Fruit fly (Drosophila melanogaster) whole organism, embryonic: ENCODE results near the gene Bruce.

Source experiments
- ATbp ChIP-seq: fragments of 200-800 bp; sonication (Bioruptor generic); optimal IDR thresholded peaks from 2 replicates; lab custom pipeline; 2017; ENCODE audit warnings: missing biosample characterization, mild to moderate bottlenecking, missing genetic modification characterization, missing genetic modification reagents
- Antp ChIP-seq: fragments of 200-800 bp; sonication (Bioruptor generic); optimal IDR thresholded peaks from 3 replicates; lab custom pipeline; 2016; ENCODE audit warnings: missing biosample characterization, missing genetic modification characterization
- CG10431 ChIP-seq: fragments of 200-800 bp; sonication (Bioruptor generic); optimal IDR thresholded peaks from 3 replicates; lab custom pipeline; 2018; ENCODE audit warnings: missing biosample characterization, mild to moderate bottlenecking, missing genetic modification characterization
- CG10959 ChIP-seq: fragments of 200-800 bp; sonication (Bioruptor generic); IDR thresholded peaks from 2 replicates; pipeline ENCODE4 v1.3.6; 2022; ENCODE audit warnings: missing biosample characterization, missing genetic modification characterization
- CG11398 ChIP-seq: fragments of 200-800 bp; sonication (Bioruptor generic); optimal IDR thresholded peaks from 2 replicates; lab custom pipeline; 2016; ENCODE audit warnings: missing biosample characterization, missing genetic modification characterization
- CG11504 ChIP-seq: fragments of 200-800 bp; sonication (Bioruptor generic); optimal IDR thresholded peaks from 3 replicates; lab custom pipeline; 2019; ENCODE audit warnings: missing biosample characterization, mild to moderate bottlenecking, missing genetic modification characterization, moderate library complexity
- CG12104 ChIP-seq: fragments of 200-800 bp; sonication (Bioruptor generic); optimal IDR thresholded peaks from 3 replicates; lab custom pipeline; 2016; ENCODE audit warnings: missing biosample characterization, missing genetic modification characterization
- CG12236 ChIP-seq: fragments of 200-800 bp; sonication (Bioruptor generic); optimal IDR thresholded peaks from 2 replicates; lab custom pipeline; 2016; ENCODE audit warnings: missing biosample characterization, missing genetic modification characterization
- CG12391 ChIP-seq: fragments of 200-800 bp; sonication (Bioruptor generic); optimal IDR thresholded peaks from 3 replicates; lab custom pipeline; 2018; ENCODE audit warnings: missing biosample characterization, mild to moderate bottlenecking, missing genetic modification characterization, moderate library complexity
- CG14441 ChIP-seq: fragments of 200-800 bp; sonication (Bioruptor generic); IDR thresholded peaks from 2 replicates; pipeline ENCODE4 v1.3.6; 2022; ENCODE audit warnings: missing biosample characterization, missing genetic modification characterization
- CG15011 ChIP-seq: fragments of 200-800 bp; sonication (Bioruptor generic); optimal IDR thresholded peaks from 3 replicates; lab custom pipeline; 2018; ENCODE audit warnings: missing biosample characterization, mild to moderate bottlenecking, missing genetic modification characterization
- CG1602 ChIP-seq: fragments of 200-800 bp; sonication (Bioruptor generic); optimal IDR thresholded peaks from 3 replicates; lab custom pipeline; 2016; ENCODE audit warnings: missing biosample characterization, missing genetic modification characterization
- CG18011 ChIP-seq: fragments of 200-800 bp; sonication (Bioruptor generic); optimal IDR thresholded peaks from 2 replicates; lab custom pipeline; 2017; ENCODE audit warnings: missing biosample characterization, missing genetic modification characterization, mild to moderate bottlenecking, moderate library complexity, missing genotype
- CG1832 ChIP-seq: fragments of 200-800 bp; sonication (Bioruptor generic); optimal IDR thresholded peaks from 2 replicates; lab custom pipeline; 2017; ENCODE audit warnings: missing biosample characterization, mild to moderate bottlenecking, missing genetic modification characterization, inconsistent platforms
- CG2120 ChIP-seq: fragments of 200-800 bp; sonication (Bioruptor generic); optimal IDR thresholded peaks from 3 replicates; lab custom pipeline; 2016; ENCODE audit warnings: missing biosample characterization, missing genetic modification characterization
- CG2712 ChIP-seq: fragments of 200-800 bp; optimal IDR thresholded peaks from 3 replicates; lab custom pipeline; 2019; ENCODE audit warnings: missing biosample characterization, mild to moderate bottlenecking, missing genetic modification characterization, moderate library complexity
- CG3281 ChIP-seq: fragments of 200-800 bp; sonication (Bioruptor generic); optimal IDR thresholded peaks from 3 replicates; lab custom pipeline; 2017; ENCODE audit warnings: missing biosample characterization, mild to moderate bottlenecking, missing genetic modification characterization
- CG33213 ChIP-seq: fragments of 200-800 bp; sonication (Bioruptor generic); optimal IDR thresholded peaks from 3 replicates; lab custom pipeline; 2016; ENCODE audit warnings: missing biosample characterization, missing genetic modification characterization
- CG3847 ChIP-seq: fragments of 200-800 bp; sonication (Bioruptor generic); IDR thresholded peaks from 2 replicates; pipeline ENCODE4 v1.3.6; 2022; ENCODE audit warnings: missing biosample characterization, missing genetic modification characterization
- CG6175 ChIP-seq: fragments of 200-800 bp; sonication (Bioruptor generic); IDR thresholded peaks from 3 replicates; pipeline ENCODE4 v1.3.6; 2022; ENCODE audit warnings: missing biosample characterization, missing genetic modification characterization
- CG6689 ChIP-seq: fragments of 200-800 bp; sonication (Bioruptor generic); IDR thresholded peaks from 2 replicates; pipeline ENCODE4 v1.3.6; 2022; ENCODE audit warnings: missing biosample characterization, missing genetic modification characterization
- CG9215 ChIP-seq: fragments of 200-800 bp; sonication (Bioruptor generic); IDR thresholded peaks from 2 replicates; pipeline ENCODE4 v1.3.6; 2022; ENCODE audit warnings: missing biosample characterization, missing genetic modification characterization
- D19A ChIP-seq: fragments of 200-800 bp; optimal IDR thresholded peaks from 3 replicates; lab custom pipeline; 2019; ENCODE audit warnings: missing biosample characterization, mild to moderate bottlenecking, missing genetic modification characterization, moderate library complexity
- ERR ChIP-seq: fragments of 200-800 bp; sonication (Bioruptor generic); optimal IDR thresholded peaks from 2 replicates; lab custom pipeline; 2016; ENCODE audit warnings: missing biosample characterization, missing genetic modification characterization
- Gug ChIP-seq: fragments of 200-800 bp; sonication (Bioruptor generic); IDR thresholded peaks from 4 replicates; pipeline ENCODE4 v1.3.6; 2022; ENCODE audit warnings: missing biosample characterization, missing genetic modification characterization
- HLH3B ChIP-seq: fragments of 200-800 bp; sonication (Bioruptor generic); IDR thresholded peaks from 2 replicates; pipeline ENCODE4 v1.3.6; 2022; ENCODE audit warnings: missing biosample characterization, missing genetic modification characterization
- MTF-1 ChIP-seq: fragments of 200-800 bp; sonication (Bioruptor generic); optimal IDR thresholded peaks from 2 replicates; lab custom pipeline; 2018; ENCODE audit warnings: missing biosample characterization, mild to moderate bottlenecking, missing genetic modification characterization, borderline replicate concordance
- NFAT ChIP-seq: fragments of 200-800 bp; sonication (Bioruptor generic); IDR thresholded peaks from 2 replicates; pipeline ENCODE4 v1.3.6; 2022; ENCODE audit warnings: missing biosample characterization, missing genetic modification characterization
- Optix ChIP-seq: fragments of 200-800 bp; sonication (Bioruptor generic); IDR thresholded peaks from 3 replicates; pipeline ENCODE4 v1.3.6; 2022; ENCODE audit warnings: missing biosample characterization, missing genetic modification characterization
- abd-A ChIP-seq: fragments of 200-800 bp; sonication (Bioruptor generic); optimal IDR thresholded peaks from 3 replicates; lab custom pipeline; 2019; ENCODE audit warnings: missing biosample characterization, mild to moderate bottlenecking, missing genetic modification characterization, moderate library complexity
- ash1 ChIP-seq: fragments of 200-800 bp; sonication (Bioruptor generic); optimal IDR thresholded peaks from 2 replicates; lab custom pipeline; 2018; ENCODE audit warnings: missing biosample characterization, mild to moderate bottlenecking, missing genetic modification characterization
- ato ChIP-seq: fragments of 200-800 bp; sonication (Bioruptor generic); IDR thresholded peaks from 2 replicates; pipeline ENCODE4 v1.3.6; 2022; ENCODE audit warnings: missing biosample characterization, missing genetic modification characterization; ENCODE audit not compliant: partially characterized antibody
- chif ChIP-seq, 2 experiments: fragments of 200-800 bp; sonication (Bioruptor generic); optimal IDR thresholded peaks; 3 replicates each; lab custom pipeline; 2016; ENCODE audit warnings: missing biosample characterization in 2 of 2, missing genetic modification characterization in 2 of 2
- dati ChIP-seq: fragments of 200-800 bp; sonication (Bioruptor generic); IDR thresholded peaks from 2 replicates; pipeline ENCODE4 v1.3.6; 2022; ENCODE audit warnings: missing biosample characterization, missing genetic modification characterization
- disco-r ChIP-seq: fragments of 200-800 bp; sonication (Bioruptor generic); optimal IDR thresholded peaks from 2 replicates; lab custom pipeline; 2016; ENCODE audit warnings: missing biosample characterization, missing genetic modification characterization
- dmrt99B ChIP-seq: fragments of 200-800 bp; sonication (Bioruptor generic); optimal IDR thresholded peaks from 2 replicates; lab custom pipeline; 2018; ENCODE audit warnings: missing biosample characterization, mild to moderate bottlenecking, missing genetic modification characterization, moderate library complexity
- dpn ChIP-seq, 2 experiments: fragments of 200-800 bp; sonication (Bioruptor generic); optimal IDR thresholded peaks; 3 replicates each; lab custom pipeline; 2016; ENCODE audit warnings: missing biosample characterization in 2 of 2, missing genetic modification characterization in 2 of 2
- gcm2 ChIP-seq: fragments of 200-800 bp; sonication (Bioruptor generic); optimal IDR thresholded peaks from 2 replicates; lab custom pipeline; 2016; ENCODE audit warnings: missing biosample characterization, missing genetic modification characterization
- ind ChIP-seq: fragments of 200-800 bp; sonication (Bioruptor generic); optimal IDR thresholded peaks from 3 replicates; lab custom pipeline; 2016; ENCODE audit warnings: missing biosample characterization, missing genetic modification characterization
- jumu ChIP-seq: fragments of 200-800 bp; sonication (Bioruptor generic); optimal IDR thresholded peaks from 3 replicates; lab custom pipeline; 2016; ENCODE audit warnings: missing biosample characterization, missing genetic modification characterization
- lilli ChIP-seq: fragments of 200-800 bp; sonication (Bioruptor generic); optimal IDR thresholded peaks from 3 replicates; lab custom pipeline; 2016; ENCODE audit warnings: missing biosample characterization, missing genetic modification characterization
- nmo ChIP-seq: fragments of 200-800 bp; sonication (Bioruptor generic); optimal IDR thresholded peaks from 2 replicates; lab custom pipeline; 2018; ENCODE audit warnings: missing biosample characterization, mild to moderate bottlenecking, missing genetic modification characterization, moderate library complexity
- nom ChIP-seq: fragments of 200-800 bp; sonication (Bioruptor generic); optimal IDR thresholded peaks from 2 replicates; lab custom pipeline; 2017; ENCODE audit warnings: missing biosample characterization, missing genetic modification characterization, mild to moderate bottlenecking, moderate library complexity, missing genetic modification reagents
- pho ChIP-seq: fragments of 200-800 bp; sonication (Bioruptor generic); optimal IDR thresholded peaks from 2 replicates; lab custom pipeline; 2016; ENCODE audit warnings: missing biosample characterization, missing genetic modification characterization
- pros ChIP-seq: fragments of 200-800 bp; sonication (Bioruptor generic); optimal IDR thresholded peaks from 3 replicates; lab custom pipeline; 2019; ENCODE audit warnings: missing biosample characterization, mild to moderate bottlenecking, missing genetic modification characterization, moderate library complexity
- ro ChIP-seq: fragments of 200-800 bp; sonication (Bioruptor generic); IDR thresholded peaks from 2 replicates; pipeline ENCODE4 v1.3.6; 2022; ENCODE audit warnings: missing biosample characterization, missing genetic modification characterization
- schlank ChIP-seq: fragments of 200-800 bp; sonication (Bioruptor generic); optimal IDR thresholded peaks from 2 replicates; lab custom pipeline; 2018; ENCODE audit warnings: missing biosample characterization, mild to moderate bottlenecking, missing genetic modification characterization
- so ChIP-seq: fragments of 200-800 bp; sonication (Bioruptor generic); IDR thresholded peaks from 3 replicates; pipeline ENCODE4 v1.3.6; 2022; ENCODE audit warnings: missing biosample characterization, missing genetic modification characterization
- ssp ChIP-seq: fragments of 200-800 bp; sonication (Bioruptor generic); IDR thresholded peaks from 2 replicates; pipeline ENCODE4 v1.3.6; 2022; ENCODE audit warnings: missing biosample characterization, missing genetic modification characterization
- wor ChIP-seq: fragments of 200-800 bp; sonication (Bioruptor generic); IDR thresholded peaks from 2 replicates; pipeline ENCODE4 v1.3.6; 2022; ENCODE audit warnings: missing biosample characterization, missing genetic modification characterization

The Bruce gene

dm6 chr3R:10356563-10357363, 25.6 kb upstream of the Bruce start (continued):
- no peak for TF ChIP-seq CG10959 (GFP tag; lab: Robert Waterston, UW)
- no peak for TF ChIP-seq dati
- peak; percentile 87 for TF ChIP-seq CG2712 (tag; lab: Kevin White, UChicago)
- no peak for TF ChIP-seq HLH3B
- TF ChIP-seq nom (GFP tag; lab: Kevin White, UChicago) = peak; percentile 89
- peak; percentile 32 for TF ChIP-seq ERR
- TF ChIP-seq CG6175 (GFP tag; lab: Robert Waterston, UW) = no peak
- TF ChIP-seq CG2120 (GFP tag; lab: Kevin White, UChicago) = peak; percentile 80
- TF ChIP-seq CG3847 (GFP tag; lab: Robert Waterston, UW) = no peak
- peak; percentile 45; the same call in 3 of the 4 replicates for TF ChIP-seq Gug
- TF ChIP-seq CG3281 (GFP tag; lab: Kevin White, UChicago) = peak; percentile 79
- no peak for TF ChIP-seq schlank
- TF ChIP-seq CG33213 (GFP tag; lab: Kevin White, UChicago) = peak; percentile 67
- peak; percentile 84 for TF ChIP-seq nmo (GFP tag; lab: Kevin White, UChicago)
- peak; percentile 81 for TF ChIP-seq CG12104 (GFP tag; lab: Kevin White, UChicago)
- TF ChIP-seq NFAT (GFP tag; lab: Robert Waterston, UW) = no peak
- TF ChIP-seq CG12236 (GFP tag; lab: Kevin White, UChicago) = peak; percentile 80
- peak; percentile 23 for TF ChIP-seq MTF-1 (GFP tag; lab: Kevin White, UChicago)
- no peak for TF ChIP-seq ato
- TF ChIP-seq so (GFP tag; lab: Robert Waterston, UW) = no peak
- no peak for TF ChIP-seq abd-A (tag; lab: Kevin White, UChicago)
- TF ChIP-seq CG9215 = no peak
- peak; percentile 76 for TF ChIP-seq disco-r (GFP tag; lab: Kevin White, UChicago)
- peak; percentile 49 for TF ChIP-seq CG11398 (GFP tag; lab: Kevin White, UChicago)
- no peak for TF ChIP-seq CG14441 (GFP tag; lab: Robert Waterston, UW)
- TF ChIP-seq D19A (tag; lab: Kevin White, UChicago) = peak; percentile 73
- TF ChIP-seq chif (GFP tag; optimal IDR thresholded peaks at IDR 0.05; lab: Kevin White, UChicago) = peak; percentile 59 to 74
- TF ChIP-seq CG15011 = peak; percentile 63
- peak; percentile 90 for TF ChIP-seq CG12391
- TF ChIP-seq ro (GFP tag; lab: Robert Waterston, UW) = no peak
- peak; percentile 83 for TF ChIP-seq lilli (GFP tag; lab: Kevin White, UChicago)
- TF ChIP-seq CG10431 (GFP tag; lab: Kevin White, UChicago) = no peak
- no peak for TF ChIP-seq ssp
- TF ChIP-seq dpn (GFP tag; optimal IDR thresholded peaks at IDR 0.05; lab: Kevin White, UChicago) = peak; percentile 68 to 73
- peak; percentile 79 for TF ChIP-seq jumu (GFP tag; lab: Kevin White, UChicago)
- peak; percentile 68 for TF ChIP-seq ATbp
- TF ChIP-seq dmrt99B (tag; lab: Kevin White, UChicago) = peak; percentile 85
- no peak for TF ChIP-seq wor
- TF ChIP-seq ind = peak; percentile 51
- peak; percentile 46 for TF ChIP-seq CG18011 (GFP tag; lab: Kevin White, UChicago)
- TF ChIP-seq pros (GFP tag; lab: Kevin White, UChicago) = no peak
- TF ChIP-seq Antp = peak; percentile 65
- no peak for TF ChIP-seq CG1832 (GFP tag; lab: Kevin White, UChicago)
- peak; percentile 75 for TF ChIP-seq CG1602
- peak; percentile 78 for TF ChIP-seq pho
- TF ChIP-seq gcm2 (GFP tag; lab: Kevin White, UChicago) = peak; percentile 48
- TF ChIP-seq CG6689 (GFP tag; lab: Robert Waterston, UW) = no peak
- no peak for TF ChIP-seq ash1 (GFP tag; lab: Kevin White, UChicago)
- TF ChIP-seq Optix = no peak
- peak; percentile 98 for TF ChIP-seq CG11504
